Worm (Caenorhabditis elegans) whole organism, late embryonic: ENCODE data around the gene F14F3.4.

ENCODE experiments used
- C08G9.2 ChIP-seq: sonication (generic microtip); optimal IDR thresholded peaks from 2 replicates; lab custom pipeline; 2016; ENCODE audit warnings: mild to moderate bottlenecking, missing genetic modification characterization, moderate library complexity, missing compliant biosample characterization
- F13H6.1 ChIP-seq: sonication (generic microtip); optimal IDR thresholded peaks from 2 replicates; lab custom pipeline; 2016; ENCODE audit warnings: missing genetic modification characterization, missing compliant biosample characterization
- ceh-14 ChIP-seq: sonication (generic microtip); optimal IDR thresholded peaks from 2 replicates; lab custom pipeline; 2016; ENCODE audit warnings: missing genotype, missing genetic modification characterization, missing compliant biosample characterization
- ceh-18 ChIP-seq: sonication (generic microtip); optimal IDR thresholded peaks from 2 replicates; lab custom pipeline; 2016; ENCODE audit warnings: missing genetic modification characterization, missing compliant biosample characterization
- ceh-6 ChIP-seq: fragments of 200-800 bp; sonication (Bioruptor generic); optimal IDR thresholded peaks from 2 replicates; lab custom pipeline; 2018; ENCODE audit warnings: mild to moderate bottlenecking, missing genetic modification characterization, missing compliant biosample characterization
- dve-1 ChIP-seq: sonication (generic microtip); optimal IDR thresholded peaks from 2 replicates; lab custom pipeline; 2017; ENCODE audit warnings: antibody characterized with exemption, mild to moderate bottlenecking, missing genetic modification characterization, missing compliant biosample characterization
- elt-2 ChIP-seq: sonication (generic microtip); optimal IDR thresholded peaks from 2 replicates; lab custom pipeline; 2016; ENCODE audit warnings: missing genetic modification reagents, missing genetic modification characterization, missing compliant biosample characterization
- elt-4 ChIP-seq: sonication (generic microtip); optimal IDR thresholded peaks from 2 replicates; lab custom pipeline; 2016; ENCODE audit warnings: missing genetic modification characterization, missing compliant biosample characterization
- gmeb-2 ChIP-seq: sonication (generic microtip); optimal IDR thresholded peaks from 2 replicates; lab custom pipeline; 2016; ENCODE audit warnings: missing genetic modification characterization, inconsistent platforms, missing compliant biosample characterization
- hlh-13 ChIP-seq: fragments of 200-800 bp; sonication (Bioruptor generic); optimal IDR thresholded peaks from 2 replicates; lab custom pipeline; 2018; ENCODE audit warnings: mild to moderate bottlenecking, missing genetic modification characterization, missing compliant biosample characterization
- pag-3 ChIP-seq: sonication (generic microtip); optimal IDR thresholded peaks from 2 replicates; lab custom pipeline; 2016; ENCODE audit warnings: missing compliant biosample characterization, missing genetic modification characterization, borderline replicate concordance
- ref-2 ChIP-seq: sonication (generic microtip); optimal IDR thresholded peaks from 2 replicates; lab custom pipeline; 2016; ENCODE audit warnings: missing genetic modification characterization, missing compliant biosample characterization
- unc-42 ChIP-seq: sonication (generic microtip); optimal IDR thresholded peaks from 2 replicates; lab custom pipeline; 2016; ENCODE audit warnings: missing genotype, missing genetic modification characterization, missing compliant biosample characterization
- unc-55 ChIP-seq: sonication (generic microtip); optimal IDR thresholded peaks from 2 replicates; lab custom pipeline; 2017; ENCODE audit warnings: missing biosample characterization, missing genetic modification reagents, missing genetic modification characterization
- ztf-16 ChIP-seq: sonication (generic microtip); optimal IDR thresholded peaks from 2 replicates; lab custom pipeline; 2017; ENCODE audit warnings: missing genetic modification characterization, missing compliant biosample characterization

F14F3.4 gene

DNA sequence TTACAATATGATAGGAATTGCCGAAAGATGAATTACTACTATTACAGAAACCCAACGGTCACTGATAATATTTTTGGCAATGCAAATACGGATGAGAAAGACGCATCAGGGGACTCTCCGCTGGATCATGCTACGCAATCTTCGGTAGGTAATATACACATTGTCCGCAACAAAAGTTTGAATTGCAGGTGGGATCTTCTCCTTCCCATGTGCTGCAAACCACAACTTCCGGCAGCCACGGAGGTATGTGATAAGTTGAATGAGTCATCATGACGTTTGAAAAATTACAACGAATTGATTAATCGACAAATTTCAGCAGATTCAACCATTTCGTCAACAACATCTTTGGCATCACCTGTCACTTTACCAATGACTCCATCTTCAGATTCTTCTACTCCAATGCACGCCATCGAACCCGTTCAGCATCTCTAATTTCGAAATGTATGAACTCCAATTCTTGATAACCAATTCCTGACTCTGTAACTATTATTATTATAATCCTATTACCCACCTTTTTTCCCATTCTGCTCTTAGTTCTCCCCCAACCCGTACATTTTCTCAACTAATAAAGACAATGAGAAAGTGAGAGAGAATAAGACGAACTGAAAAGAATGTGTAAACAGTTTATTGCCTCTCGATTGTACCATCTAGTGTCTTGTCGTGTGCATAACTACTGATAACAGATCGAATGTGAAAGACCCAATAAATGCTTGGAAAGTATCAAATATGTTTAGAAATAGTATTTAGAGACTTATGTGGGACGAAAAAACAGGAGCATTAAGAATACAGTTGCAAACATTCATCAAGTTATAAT lies 43.8 kb downstream of the F14F3.4 start:
- TF ChIP-seq ceh-18 (no peak), pag-3 (tag; lab: Kevin White, UChicago) (no peak), ztf-16 (no peak)

DNA sequence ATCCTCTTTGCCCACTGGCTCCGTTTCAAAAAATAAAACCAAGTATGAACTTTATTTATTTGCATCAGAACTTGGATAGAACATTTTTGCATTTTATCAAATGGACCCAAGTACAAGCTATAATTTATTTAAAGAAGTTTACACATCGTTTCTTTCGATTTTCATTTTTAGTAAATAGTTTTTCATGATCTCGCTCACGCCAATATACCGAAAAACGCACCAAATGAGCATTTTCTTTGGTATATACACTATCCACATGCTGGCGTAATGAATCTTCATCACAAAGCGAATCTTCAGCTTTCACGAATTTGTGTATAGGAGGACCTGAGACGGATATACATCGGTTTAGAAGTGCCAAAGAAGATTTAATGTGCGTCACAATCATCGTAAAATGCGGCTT lies 44.6 kb downstream of the F14F3.4 start, which contains the start of gene C39B10.7:
TSS of gene C39B10.7 (plus strand) at position 301 of the 400 bp plus-strand sequence.
- TF ChIP-seq hlh-13 (GFP tag; lab: Kevin White, UChicago) (no peak), ref-2 (tag; lab: Kevin White, UChicago) (no peak), unc-55 (GFP tag; lab: Kevin White, UChicago) (no peak), elt-4 (no peak)
- TF ChIP-seq, all 69 proteins: peak for 0

DNA sequence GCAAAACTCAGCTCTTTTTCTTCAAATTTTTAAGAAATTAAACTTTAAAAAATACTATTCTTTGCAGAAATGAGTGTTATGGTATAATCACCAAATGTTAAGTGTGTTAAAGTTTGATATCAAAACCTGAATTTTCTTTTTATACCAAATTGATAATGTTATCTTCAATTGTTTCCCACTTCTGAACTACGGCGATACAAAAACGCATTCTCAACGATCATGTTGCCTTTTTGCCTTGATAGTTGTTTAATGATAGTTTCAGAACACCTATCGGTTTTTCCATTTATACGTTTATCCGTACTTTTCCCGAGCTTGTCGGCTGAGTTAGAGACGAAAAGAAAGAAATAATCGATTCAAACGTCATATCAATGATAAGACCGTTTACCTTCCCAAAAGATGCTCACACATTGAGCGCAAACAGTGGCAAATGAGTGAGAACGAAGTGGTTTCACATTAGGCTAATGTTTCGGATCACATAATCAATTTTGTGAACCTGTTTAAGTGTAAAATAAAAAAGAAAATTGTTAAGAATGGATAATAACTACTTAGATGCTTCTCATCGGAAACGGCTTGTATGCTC lies 46.1 kb downstream of the F14F3.4 start, which contains the start of gene elt-4:
TSS of gene elt-4 (plus strand) at position 530 of the 580 bp plus-strand sequence.
- TF ChIP-seq unc-42, result no peak
- TF ChIP-seq ceh-14, result no peak
- TF ChIP-seq gmeb-2, result no peak
- no peak for TF ChIP-seq hlh-13 (GFP tag; lab: Kevin White, UChicago)
- TF ChIP-seq C08G9.2, result no peak
- TF ChIP-seq pag-3 (tag; lab: Kevin White, UChicago), result no peak
- no peak for TF ChIP-seq dve-1
- no peak for TF ChIP-seq ceh-6 (GFP tag; lab: Kevin White, UChicago)
- no peak for TF ChIP-seq ref-2 (tag; lab: Kevin White, UChicago)
- TF ChIP-seq elt-2 (tag; lab: Kevin White, UChicago), result no peak
- TF ChIP-seq F13H6.1, result no peak
